Fruit fly (Drosophila melanogaster): ENCODE data around the gene CG17211.

- TF ChIP-seq CG8478 (optimal IDR thresholded peaks at IDR 0.05) (no peak), CTCF (optimal IDR thresholded peaks at IDR 0.05) (no peak)
Observed at dm6 chr2L:12085010-12085409, 29.1 kb upstream of the CG17211 start.

Data from S2 (cell line).